Worm (Caenorhabditis elegans) whole organism, mixed stage, embryonic: ENCODE measurements around the gene chil-17.

ENCODE experiments used
- M03D4.4 ChIP-seq: sonication (generic microtip); optimal IDR thresholded peaks from 2 replicates; lab custom pipeline; 2017; ENCODE audit warnings: mild to moderate bottlenecking, missing genetic modification characterization, missing compliant biosample characterization
- bed-3 ChIP-seq: fragments of 200-800 bp; sonication (Bioruptor generic); optimal IDR thresholded peaks from 3 replicates; lab custom pipeline; 2018; ENCODE audit warnings: mild to moderate bottlenecking, missing genetic modification characterization, moderate library complexity, missing compliant biosample characterization
- blmp-1 ChIP-seq: fragments of 150-350 bp; optimal IDR thresholded peaks from 2 replicates; lab custom pipeline; 2014; ENCODE audit warnings: missing biosample characterization, missing genetic modification characterization
- ceh-39 ChIP-seq: fragments of 150-350 bp; optimal IDR thresholded peaks from 2 replicates; lab custom pipeline; 2014; ENCODE audit warnings: missing biosample characterization, missing genetic modification characterization
- ceh-83 ChIP-seq: fragments of 200-800 bp; sonication (Bioruptor generic); optimal IDR thresholded peaks from 2 replicates; lab custom pipeline; 2018; ENCODE audit warnings: mild to moderate bottlenecking, missing genetic modification characterization, missing compliant biosample characterization
- cnd-1 ChIP-seq: fragments of 200-800 bp; sonication (Bioruptor generic); optimal IDR thresholded peaks from 2 replicates; lab custom pipeline; 2018; ENCODE audit warnings: mild to moderate bottlenecking, missing genetic modification characterization, missing compliant biosample characterization
- drap-1 ChIP-seq: fragments of 200-800 bp; sonication (Bioruptor generic); optimal IDR thresholded peaks from 3 replicates; lab custom pipeline; 2018; ENCODE audit warnings: mild to moderate bottlenecking, missing genetic modification characterization, missing compliant biosample characterization
- elt-1 ChIP-seq: sonication (generic microtip); optimal IDR thresholded peaks from 2 replicates; lab custom pipeline; 2017; ENCODE audit warnings: missing genetic modification characterization, mild to moderate bottlenecking, missing compliant biosample characterization, antibody characterized with exemption, moderate library complexity, borderline replicate concordance; ENCODE audit not compliant: insufficient read depth
- elt-3 ChIP-seq: fragments of 150-350 bp; optimal IDR thresholded peaks from 2 replicates; lab custom pipeline; 2014; ENCODE audit warnings: missing biosample characterization, missing genetic modification characterization
- flh-1 ChIP-seq: fragments of 200-800 bp; sonication (Bioruptor generic); optimal IDR thresholded peaks from 2 replicates; lab custom pipeline; 2018; ENCODE audit warnings: mild to moderate bottlenecking, missing genetic modification characterization, moderate library complexity, missing compliant biosample characterization
- ham-2 ChIP-seq: fragments of 200-800 bp; sonication (Bioruptor generic); optimal IDR thresholded peaks from 2 replicates; lab custom pipeline; 2018; ENCODE audit warnings: mild to moderate bottlenecking, missing genetic modification characterization, missing compliant biosample characterization
- lin-32 ChIP-seq: fragments of 200-800 bp; sonication (Bioruptor generic); optimal IDR thresholded peaks from 2 replicates; lab custom pipeline; 2018; ENCODE audit warnings: mild to moderate bottlenecking, missing genetic modification characterization, missing compliant biosample characterization
- lsy-2 ChIP-seq: fragments of 150-350 bp; optimal IDR thresholded peaks from 2 replicates; lab custom pipeline; 2014; ENCODE audit warnings: missing biosample characterization, missing genetic modification characterization
- mep-1 ChIP-seq: fragments of 150-350 bp; optimal IDR thresholded peaks from 2 replicates; lab custom pipeline; 2017; ENCODE audit warnings: missing biosample characterization, missing genetic modification reagents, missing genetic modification characterization, inconsistent platforms
- mls-2 ChIP-seq: sonication (generic microtip); optimal IDR thresholded peaks from 2 replicates; lab custom pipeline; 2016; ENCODE audit warnings: mild to moderate bottlenecking, missing genetic modification characterization, moderate library complexity, missing compliant biosample characterization
- nhr-237 ChIP-seq: fragments of 150-350 bp; optimal IDR thresholded peaks from 2 replicates; lab custom pipeline; 2014; ENCODE audit warnings: missing biosample characterization, missing genetic modification characterization
- nhr-28 ChIP-seq: fragments of 150-350 bp; optimal IDR thresholded peaks from 2 replicates; lab custom pipeline; 2014; ENCODE audit warnings: missing biosample characterization, missing genetic modification characterization
- pha-4 ChIP-seq: fragments of 150-350 bp; optimal IDR thresholded peaks from 2 replicates; lab custom pipeline; 2018; ENCODE audit warnings: missing biosample characterization, missing genetic modification reagents, missing genetic modification characterization
- snpc-4 ChIP-seq: fragments of 150-350 bp; optimal IDR thresholded peaks from 2 replicates; lab custom pipeline; 2014; ENCODE audit warnings: missing biosample characterization, missing genetic modification characterization
- tbx-8 ChIP-seq: fragments of 200-800 bp; sonication (Bioruptor generic); optimal IDR thresholded peaks from 2 replicates; lab custom pipeline; 2018; ENCODE audit warnings: mild to moderate bottlenecking, missing genetic modification characterization, moderate library complexity, missing compliant biosample characterization
- unc-120 ChIP-seq: sonication (generic microtip); optimal IDR thresholded peaks from 2 replicates; lab custom pipeline; 2017; ENCODE audit warnings: missing genetic modification characterization, missing compliant biosample characterization; ENCODE audit not compliant: poor library complexity, severe bottlenecking
- unc-39 ChIP-seq: fragments of 150-350 bp; optimal IDR thresholded peaks from 2 replicates; lab custom pipeline; 2014; ENCODE audit warnings: missing biosample characterization, missing genetic modification characterization
- unc-62 ChIP-seq: fragments of 150-350 bp; optimal IDR thresholded peaks from 2 replicates; lab custom pipeline; 2014; ENCODE audit warnings: missing biosample characterization, missing genetic modification reagents, missing genetic modification characterization
- zip-8 ChIP-seq: fragments of 150-350 bp; optimal IDR thresholded peaks from 2 replicates; lab custom pipeline; 2014; ENCODE audit warnings: missing biosample characterization, missing genetic modification characterization
- ztf-11 ChIP-seq: fragments of 150-350 bp; optimal IDR thresholded peaks from 2 replicates; lab custom pipeline; 2014; ENCODE audit warnings: missing biosample characterization, missing genetic modification characterization

Gene chil-17

DNA sequence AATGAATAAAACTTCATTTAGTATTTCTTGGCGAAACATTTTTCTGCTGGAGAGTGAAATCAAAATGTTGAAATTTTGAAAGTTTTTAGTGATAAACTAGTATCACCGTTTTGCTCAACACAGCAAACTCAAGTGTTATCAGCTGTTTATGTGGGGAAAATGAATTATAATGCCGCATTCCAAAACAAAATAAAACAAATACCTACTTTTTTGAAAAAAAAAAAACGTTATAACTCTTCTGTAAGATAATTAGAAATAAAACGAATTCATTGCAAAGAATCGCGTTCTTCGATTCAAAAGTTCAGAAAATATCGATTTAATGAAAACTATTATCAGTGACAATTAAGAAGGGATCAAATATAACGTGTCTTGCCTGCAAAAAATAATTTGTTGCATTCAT is 42.5 kb downstream of the chil-17 start, which contains the start of gene Y51B9A.9:
Gene Y51B9A.9, minus strand, starts transcription at position 101 of the 400 bp plus-strand sequence.
- TF ChIP-seq lsy-2 (no peak), ztf-11 (tag; lab: Kevin White, UChicago) (no peak), snpc-4 (tag; lab: Kevin White, UChicago) (no peak), nhr-237 (no peak), tbx-8 (GFP tag; lab: Kevin White, UChicago) (no peak), mep-1 (tag; lab: Kevin White, UChicago) (no peak), M03D4.4 (tag; lab: Kevin White, UChicago) (no peak), elt-3 (no peak), pha-4 (tag; lab: Kevin White, UChicago) (no peak), unc-120 (tag; lab: Kevin White, UChicago) (no peak), ceh-83 (no peak), lin-32 (no peak), unc-39 (tag; lab: Kevin White, UChicago) (no peak), ceh-39 (no peak), ham-2 (GFP tag; lab: Kevin White, UChicago) (no peak), drap-1 (GFP tag; lab: Kevin White, UChicago) (no peak), nhr-28 (tag; lab: Kevin White, UChicago) (no peak), blmp-1 (tag; lab: Kevin White, UChicago) (no peak), unc-62 (GFP tag; lab: Kevin White, UChicago) (no peak)

DNA sequence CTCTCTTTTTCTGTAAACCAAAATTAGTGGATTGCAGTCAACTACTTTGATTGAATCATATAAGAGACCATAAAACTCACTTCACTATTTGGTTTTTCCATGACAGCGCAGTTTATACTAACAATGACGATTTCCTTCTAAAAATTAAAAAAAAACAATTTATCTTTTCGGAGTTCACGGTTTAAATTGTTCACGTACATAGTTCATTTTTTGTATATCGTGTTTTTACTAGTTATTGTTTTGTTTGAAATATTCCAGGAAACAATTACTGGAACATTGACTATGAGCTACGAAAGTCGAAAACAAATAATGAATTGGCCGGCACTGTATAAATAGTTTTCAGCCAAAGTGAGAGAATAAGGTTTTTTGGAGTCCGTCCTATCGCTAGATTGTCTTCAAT is 47.2 kb downstream of the chil-17 start, which contains the start of gene lido-17:
Gene lido-17, minus strand, starts transcription at position 101 of the 400 bp plus-strand sequence.
- no peak for TF ChIP-seq drap-1 (GFP tag; lab: Kevin White, UChicago)
- no peak for TF ChIP-seq elt-1 (tag; lab: Kevin White, UChicago)
- no peak for TF ChIP-seq flh-1 (GFP tag; lab: Kevin White, UChicago)
- no peak for TF ChIP-seq tbx-8 (GFP tag; lab: Kevin White, UChicago)
- TF ChIP-seq lsy-2: no peak
- no peak for TF ChIP-seq zip-8 (tag; lab: Kevin White, UChicago)
- no peak for TF ChIP-seq mls-2 (tag; lab: Kevin White, UChicago)
- no peak for TF ChIP-seq unc-39 (tag; lab: Kevin White, UChicago)
- TF ChIP-seq cnd-1: no peak
- no peak for TF ChIP-seq M03D4.4 (tag; lab: Kevin White, UChicago)
- TF ChIP-seq ceh-39: no peak
- TF ChIP-seq bed-3 (GFP tag; lab: Kevin White, UChicago): no peak
- TF ChIP-seq pha-4 (tag; lab: Kevin White, UChicago): no peak
